Worm (Caenorhabditis elegans) whole organism, mixed stage, embryonic: ENCODE results near the gene nhr-216.

Source experiments
- M03D4.4 ChIP-seq: sonication (generic microtip); optimal IDR thresholded peaks from 2 replicates; lab custom pipeline; 2017; ENCODE audit warnings: mild to moderate bottlenecking, missing genetic modification characterization, missing compliant biosample characterization
- bed-3 ChIP-seq: fragments of 200-800 bp; sonication (Bioruptor generic); optimal IDR thresholded peaks from 3 replicates; lab custom pipeline; 2018; ENCODE audit warnings: mild to moderate bottlenecking, missing genetic modification characterization, moderate library complexity, missing compliant biosample characterization
- blmp-1 ChIP-seq: fragments of 150-350 bp; optimal IDR thresholded peaks from 2 replicates; lab custom pipeline; 2014; ENCODE audit warnings: missing biosample characterization, missing genetic modification characterization
- ceh-39 ChIP-seq: fragments of 150-350 bp; optimal IDR thresholded peaks from 2 replicates; lab custom pipeline; 2014; ENCODE audit warnings: missing biosample characterization, missing genetic modification characterization
- ceh-83 ChIP-seq: fragments of 200-800 bp; sonication (Bioruptor generic); optimal IDR thresholded peaks from 2 replicates; lab custom pipeline; 2018; ENCODE audit warnings: mild to moderate bottlenecking, missing genetic modification characterization, missing compliant biosample characterization
- ces-1 ChIP-seq: fragments of 150-350 bp; optimal IDR thresholded peaks from 2 replicates; lab custom pipeline; 2014; ENCODE audit warnings: missing biosample characterization, missing genetic modification reagents, missing genetic modification characterization
- cnd-1 ChIP-seq: fragments of 200-800 bp; sonication (Bioruptor generic); optimal IDR thresholded peaks from 2 replicates; lab custom pipeline; 2018; ENCODE audit warnings: mild to moderate bottlenecking, missing genetic modification characterization, missing compliant biosample characterization
- drap-1 ChIP-seq: fragments of 200-800 bp; sonication (Bioruptor generic); optimal IDR thresholded peaks from 3 replicates; lab custom pipeline; 2018; ENCODE audit warnings: mild to moderate bottlenecking, missing genetic modification characterization, missing compliant biosample characterization
- elt-1 ChIP-seq: sonication (generic microtip); optimal IDR thresholded peaks from 2 replicates; lab custom pipeline; 2017; ENCODE audit warnings: missing genetic modification characterization, mild to moderate bottlenecking, missing compliant biosample characterization, antibody characterized with exemption, moderate library complexity, borderline replicate concordance; ENCODE audit not compliant: insufficient read depth
- elt-3 ChIP-seq: fragments of 150-350 bp; optimal IDR thresholded peaks from 2 replicates; lab custom pipeline; 2014; ENCODE audit warnings: missing biosample characterization, missing genetic modification characterization
- flh-1 ChIP-seq: fragments of 200-800 bp; sonication (Bioruptor generic); optimal IDR thresholded peaks from 2 replicates; lab custom pipeline; 2018; ENCODE audit warnings: mild to moderate bottlenecking, missing genetic modification characterization, moderate library complexity, missing compliant biosample characterization
- ham-2 ChIP-seq: fragments of 200-800 bp; sonication (Bioruptor generic); optimal IDR thresholded peaks from 2 replicates; lab custom pipeline; 2018; ENCODE audit warnings: mild to moderate bottlenecking, missing genetic modification characterization, missing compliant biosample characterization
- hlh-1 ChIP-seq: fragments of 150-350 bp; optimal IDR thresholded peaks from 2 replicates; lab custom pipeline; 2014; ENCODE audit warnings: missing biosample characterization, missing genetic modification reagents, missing genetic modification characterization
- lin-32 ChIP-seq: fragments of 200-800 bp; sonication (Bioruptor generic); optimal IDR thresholded peaks from 2 replicates; lab custom pipeline; 2018; ENCODE audit warnings: mild to moderate bottlenecking, missing genetic modification characterization, missing compliant biosample characterization
- lsy-2 ChIP-seq: fragments of 150-350 bp; optimal IDR thresholded peaks from 2 replicates; lab custom pipeline; 2014; ENCODE audit warnings: missing biosample characterization, missing genetic modification characterization
- mab-5 ChIP-seq: fragments of 150-350 bp; optimal IDR thresholded peaks from 2 replicates; lab custom pipeline; 2014; ENCODE audit warnings: missing biosample characterization, missing genetic modification characterization
- mep-1 ChIP-seq: fragments of 150-350 bp; optimal IDR thresholded peaks from 2 replicates; lab custom pipeline; 2017; ENCODE audit warnings: missing biosample characterization, missing genetic modification reagents, missing genetic modification characterization, inconsistent platforms
- nhr-12 ChIP-seq: fragments of 150-350 bp; optimal IDR thresholded peaks from 2 replicates; lab custom pipeline; 2014; ENCODE audit warnings: missing biosample characterization, missing genetic modification characterization
- nhr-2 ChIP-seq: fragments of 150-350 bp; optimal IDR thresholded peaks from 2 replicates; lab custom pipeline; 2014; ENCODE audit warnings: missing biosample characterization, missing genetic modification characterization
- nhr-237 ChIP-seq: fragments of 150-350 bp; optimal IDR thresholded peaks from 2 replicates; lab custom pipeline; 2014; ENCODE audit warnings: missing biosample characterization, missing genetic modification characterization
- nhr-28 ChIP-seq: fragments of 150-350 bp; optimal IDR thresholded peaks from 2 replicates; lab custom pipeline; 2014; ENCODE audit warnings: missing biosample characterization, missing genetic modification characterization
- nhr-76 ChIP-seq: sonication (generic microtip); optimal IDR thresholded peaks from 2 replicates; lab custom pipeline; 2017; ENCODE audit warnings: missing biosample characterization, missing genetic modification characterization
- pha-4 ChIP-seq: fragments of 150-350 bp; optimal IDR thresholded peaks from 2 replicates; lab custom pipeline; 2018; ENCODE audit warnings: missing biosample characterization, missing genetic modification reagents, missing genetic modification characterization
- snpc-4 ChIP-seq: fragments of 150-350 bp; optimal IDR thresholded peaks from 2 replicates; lab custom pipeline; 2014; ENCODE audit warnings: missing biosample characterization, missing genetic modification characterization
- sptf-1 ChIP-seq: sonication (generic microtip); optimal IDR thresholded peaks from 2 replicates; lab custom pipeline; 2017; ENCODE audit warnings: mild to moderate bottlenecking, missing genetic modification characterization, moderate library complexity, missing compliant biosample characterization
- tbx-8 ChIP-seq: fragments of 200-800 bp; sonication (Bioruptor generic); optimal IDR thresholded peaks from 2 replicates; lab custom pipeline; 2018; ENCODE audit warnings: mild to moderate bottlenecking, missing genetic modification characterization, moderate library complexity, missing compliant biosample characterization
- unc-62 ChIP-seq: fragments of 150-350 bp; optimal IDR thresholded peaks from 2 replicates; lab custom pipeline; 2014; ENCODE audit warnings: missing biosample characterization, missing genetic modification reagents, missing genetic modification characterization
- zip-8 ChIP-seq: fragments of 150-350 bp; optimal IDR thresholded peaks from 2 replicates; lab custom pipeline; 2014; ENCODE audit warnings: missing biosample characterization, missing genetic modification characterization
- ztf-11 ChIP-seq: fragments of 150-350 bp; optimal IDR thresholded peaks from 2 replicates; lab custom pipeline; 2014; ENCODE audit warnings: missing biosample characterization, missing genetic modification characterization

Gene nhr-216

ce11 chrV:5372118-5372517 is 13.4 kb upstream of the nhr-216 start, which contains the start of gene C35A11.3:
Gene C35A11.3, plus strand, starts transcription at chrV:5372418.
- TF ChIP-seq ceh-83 (GFP tag; lab: Kevin White, UChicago) (no peak), mep-1 (tag; lab: Kevin White, UChicago) (no peak)

ce11 chrV:5368792-5369191 is 10.1 kb upstream of the nhr-216 start, which contains the start of gene T09D3.9:
Gene T09D3.9, minus strand, starts transcription at chrV:5368892.
- no peak for TF ChIP-seq bed-3 (GFP tag; lab: Kevin White, UChicago)
- TF ChIP-seq pha-4 (tag; lab: Kevin White, UChicago): no peak
- TF ChIP-seq elt-3 (tag; lab: Kevin White, UChicago): no peak
- TF ChIP-seq ceh-39: no peak
- no peak for TF ChIP-seq hlh-1 (tag; lab: Kevin White, UChicago)
- TF ChIP-seq nhr-76 (tag; lab: Kevin White, UChicago): no peak
- no peak for TF ChIP-seq ceh-83 (GFP tag; lab: Kevin White, UChicago)
- no peak for TF ChIP-seq lin-32
- no peak for TF ChIP-seq cnd-1
- no peak for TF ChIP-seq nhr-12 (tag; lab: Kevin White, UChicago)
- no peak for TF ChIP-seq elt-1 (tag; lab: Kevin White, UChicago)
- no peak for TF ChIP-seq ces-1 (GFP tag; lab: Kevin White, UChicago)
- no peak for TF ChIP-seq zip-8 (tag; lab: Kevin White, UChicago)
- no peak for TF ChIP-seq snpc-4 (tag; lab: Kevin White, UChicago)
- TF ChIP-seq lsy-2 (tag; lab: Kevin White, UChicago): no peak
- no peak for TF ChIP-seq drap-1 (GFP tag; lab: Kevin White, UChicago)

- TF ChIP-seq ham-2 (GFP tag; lab: Kevin White, UChicago) (no peak), ceh-83 (GFP tag; lab: Kevin White, UChicago) (no peak)
Observed at ce11 chrV:5364863-5365262, 6.2 kb upstream of the nhr-216 start, which contains the start of gene T09D3.8. Gene T09D3.8, plus strand, starts transcription at chrV:5365163.

ce11 chrV:5362220-5362619 is 3.5 kb upstream of the nhr-216 start:
- TF ChIP-seq nhr-237 (tag; lab: Kevin White, UChicago): no peak
- TF ChIP-seq, all 35 proteins: peak for 0

ce11 chrV:5351483-5351882 is 7.2 kb downstream of the nhr-216 start, which contains the start of gene srd-9:
Gene srd-9, plus strand, starts transcription at chrV:5351783.
- TF ChIP-seq cnd-1: no peak
- TF ChIP-seq mab-5: no peak
- TF ChIP-seq tbx-8: no peak
- TF ChIP-seq sptf-1: no peak
- no peak for TF ChIP-seq bed-3 (GFP tag; lab: Kevin White, UChicago)

ce11 chrV:5349471-5349870 is 9.2 kb downstream of the nhr-216 start, which contains the start of gene T09D3.3:
Gene T09D3.3, minus strand, starts transcription at chrV:5349571.
- no peak for TF ChIP-seq tbx-8
- TF ChIP-seq blmp-1: no peak
- no peak for TF ChIP-seq ztf-11 (tag; lab: Kevin White, UChicago)

ce11 chrV:5345419-5345818 is 13.3 kb downstream of the nhr-216 start, which contains the start of gene srg-25:
Gene srg-25, minus strand, starts transcription at chrV:5345519.
- TF ChIP-seq nhr-28 (no peak), M03D4.4 (tag; lab: Kevin White, UChicago) (no peak), unc-62 (no peak), bed-3 (GFP tag; lab: Kevin White, UChicago) (no peak), nhr-2 (tag; lab: Kevin White, UChicago) (no peak), flh-1 (no peak), ham-2 (GFP tag; lab: Kevin White, UChicago) (no peak)
